Fruit fly (Drosophila melanogaster): Measurements from ENCODE around the gene CG7781.

Gene CG7781

dm6 chr2L:8361204-8361952 lies 36.2 kb upstream of the CG7781 start (continued):
- TF ChIP-seq CG11294 (GFP tag; IDR thresholded peaks at IDR 0.05), result peak; percentile 27; the same call in 1 of the 2 replicates
- TF ChIP-seq dac (GFP tag; optimal IDR thresholded peaks at IDR 0.05), result no peak
- TF ChIP-seq vri (GFP tag; optimal IDR thresholded peaks at IDR 0.05), result no peak
- TF ChIP-seq Sox102F (GFP tag; optimal IDR thresholded peaks at IDR 0.05), result peak; percentile 66
- peak; percentile 80 for TF ChIP-seq Hr4 (GFP tag; optimal IDR thresholded peaks at IDR 0.05)
- no peak for TF ChIP-seq CG16779 (tag; optimal IDR thresholded peaks at IDR 0.05)
- no peak for TF ChIP-seq pdm3 (GFP tag; optimal IDR thresholded peaks at IDR 0.05)
- TF ChIP-seq CG3032 (tag; optimal IDR thresholded peaks at IDR 0.05), result peak; percentile 56
- TF ChIP-seq CG6808 (GFP tag; optimal IDR thresholded peaks at IDR 0.05), result peak; percentile 54
- no peak for TF ChIP-seq Hr38 (GFP tag; optimal IDR thresholded peaks at IDR 0.05)
- 0 out of 2 replicates have a peak, but pooled peaks have one; percentile 25 for TF ChIP-seq Gug (GFP tag; IDR thresholded peaks at IDR 0.05)
- peak; percentile 61 for TF ChIP-seq Smox (GFP tag; optimal IDR thresholded peaks at IDR 0.05)
- peak; percentile 39; the same call in 1 of the 3 replicates for TF ChIP-seq CG6163 (GFP tag; IDR thresholded peaks at IDR 0.05)
- peak; percentile 60 for TF ChIP-seq achi (GFP tag; optimal IDR thresholded peaks at IDR 0.05)
- TF ChIP-seq topi (GFP tag; optimal IDR thresholded peaks at IDR 0.05), result peak; percentile 42
- TF ChIP-seq CG8119 (GFP tag; IDR thresholded peaks at IDR 0.05), result no peak; the same call in 1 of the 3 replicates
- TF ChIP-seq dsx (GFP tag; optimal IDR thresholded peaks at IDR 0.05; ENCODE audit: poor library complexity, severe bottlenecking), result peak; percentile 28
- TF ChIP-seq CG6792 (GFP tag; optimal IDR thresholded peaks at IDR 0.05), result peak; percentile 62
- peak; percentile 75 for TF ChIP-seq esn (GFP tag; optimal IDR thresholded peaks at IDR 0.05)
- TF ChIP-seq CG8632 (GFP tag; optimal IDR thresholded peaks at IDR 0.05), result peak; percentile 47
- peak; percentile 40 for TF ChIP-seq Sox15 (GFP tag; optimal IDR thresholded peaks at IDR 0.05)
- TF ChIP-seq CG6276 (GFP tag; optimal IDR thresholded peaks at IDR 0.05), result peak; percentile 52
- peak; percentile 27 for TF ChIP-seq CG8319 (GFP tag; optimal IDR thresholded peaks at IDR 0.05)
- TF ChIP-seq CG34406 (GFP tag; optimal IDR thresholded peaks at IDR 0.05), result peak; percentile 46
- no peak for TF ChIP-seq Eip93F (GFP tag; optimal IDR thresholded peaks at IDR 0.05)
- no peak for TF ChIP-seq CG3919 (GFP tag; optimal IDR thresholded peaks at IDR 0.05)
- no peak for TF ChIP-seq CG7368 (GFP tag; optimal IDR thresholded peaks at IDR 0.05)

DNA sequence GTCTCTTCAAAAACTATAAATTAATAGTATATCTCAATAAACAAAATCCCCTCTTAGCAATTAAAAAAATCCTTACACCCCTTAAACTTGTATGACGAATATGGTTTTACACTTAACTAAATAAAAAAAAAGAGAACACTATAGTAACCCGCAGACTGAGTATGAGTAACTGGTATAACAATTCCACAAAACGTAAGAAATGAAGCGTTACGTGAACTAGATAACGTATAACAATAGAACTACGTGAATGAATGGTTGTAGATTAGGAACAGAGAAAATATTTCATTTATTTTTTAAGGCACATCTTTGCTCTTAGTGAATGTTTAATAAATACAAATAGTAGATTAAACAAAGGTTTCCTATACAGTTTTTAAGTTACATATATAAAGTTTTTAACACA lies 30.2 kb upstream of the CG7781 start:
- TF ChIP-seq spab (GFP tag; optimal IDR thresholded peaks at IDR 0.05) (no peak), topi (GFP tag; optimal IDR thresholded peaks at IDR 0.05) (no peak), CG16779 (tag; optimal IDR thresholded peaks at IDR 0.05) (no peak), CG15336 (GFP tag; IDR thresholded peaks at IDR 0.05) (no peak)

DNA sequence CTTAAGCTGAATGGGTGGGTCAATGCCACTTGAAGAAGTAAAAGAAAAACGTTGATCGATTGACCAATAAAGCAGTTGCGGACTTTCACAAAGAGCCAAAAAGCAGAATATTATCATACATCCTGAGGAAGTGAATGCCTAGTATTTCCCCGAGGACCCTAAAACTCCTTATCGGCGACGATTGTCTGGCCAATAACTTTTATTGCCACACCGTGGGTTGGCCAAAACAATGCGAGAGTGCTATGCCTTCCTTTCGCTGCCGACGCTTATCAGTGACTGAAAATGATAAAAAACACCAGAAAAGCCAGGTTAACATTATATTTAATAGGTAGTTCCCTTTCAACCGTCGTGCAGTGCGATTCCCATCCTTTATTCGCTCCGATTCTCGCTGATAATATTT lies 26.7 kb upstream of the CG7781 start, which contains the start of gene Mur29B:
Gene Mur29B, plus strand, starts transcription at position 324 of the 400 bp plus-strand sequence.
- peak; percentile 50 for TF ChIP-seq vri (GFP tag; optimal IDR thresholded peaks at IDR 0.05)
- TF ChIP-seq CG32006 (GFP tag; optimal IDR thresholded peaks at IDR 0.05), result no peak

DNA sequence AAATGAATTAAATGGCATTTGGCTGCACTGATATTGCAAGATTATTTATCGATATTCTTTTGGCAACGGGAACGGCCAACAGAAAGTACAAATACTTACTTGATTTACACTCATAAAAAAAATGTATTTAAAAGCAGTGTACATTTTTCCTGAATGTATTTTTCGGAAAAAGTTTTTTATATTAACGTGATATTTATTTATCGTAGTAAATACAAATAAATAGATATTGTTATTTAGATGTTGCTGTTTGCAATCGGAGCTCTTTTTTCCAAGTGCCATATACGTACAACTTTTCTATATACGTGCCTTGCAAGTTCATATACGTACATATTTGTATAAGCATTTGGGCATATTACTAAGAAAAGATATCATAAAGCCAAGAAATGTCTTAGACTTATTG lies 26.1 kb upstream of the CG7781 start:
- TF ChIP-seq Met (GFP tag; optimal IDR thresholded peaks at IDR 0.05) (peak; percentile 31), Lpt (GFP tag; optimal IDR thresholded peaks at IDR 0.05) (no peak), CG8319 (GFP tag; optimal IDR thresholded peaks at IDR 0.05) (no peak), cyc (GFP tag; optimal IDR thresholded peaks at IDR 0.05) (peak; percentile 21), Hr39 (GFP tag; optimal IDR thresholded peaks at IDR 0.05) (no peak), Ets21C (GFP tag; optimal IDR thresholded peaks at IDR 0.05) (no peak), eg (GFP tag; IDR thresholded peaks at IDR 0.05) (no peak), fkh (GFP tag; optimal IDR thresholded peaks at IDR 0.05) (no peak), CG6792 (GFP tag; optimal IDR thresholded peaks at IDR 0.05) (no peak), vri (GFP tag; optimal IDR thresholded peaks at IDR 0.05) (no peak), svp (GFP tag) (peak; percentile 51), salr (GFP tag; optimal IDR thresholded peaks at IDR 0.05) (no peak), OdsH (GFP tag; optimal IDR thresholded peaks at IDR 0.05) (no peak), Sox102F (GFP tag; optimal IDR thresholded peaks at IDR 0.05) (no peak), dac (GFP tag; optimal IDR thresholded peaks at IDR 0.05) (no peak), CG11294 (GFP tag; IDR thresholded peaks at IDR 0.05) (no peak), CG8632 (GFP tag; optimal IDR thresholded peaks at IDR 0.05) (no peak), CG6808 (GFP tag; optimal IDR thresholded peaks at IDR 0.05) (no peak), net (GFP tag; optimal IDR thresholded peaks at IDR 0.05) (no peak), CG6163 (GFP tag; IDR thresholded peaks at IDR 0.05) (no peak), Smox (GFP tag; optimal IDR thresholded peaks at IDR 0.05) (no peak), Eip78C (GFP tag) (no peak), pdm3 (GFP tag; optimal IDR thresholded peaks at IDR 0.05) (no peak), lz (GFP tag; optimal IDR thresholded peaks at IDR 0.05) (no peak), fd85E (GFP tag; optimal IDR thresholded peaks at IDR 0.05) (no peak), ss (GFP tag; optimal IDR thresholded peaks at IDR 0.05) (no peak)

Measured in whole organism, prepupa.